Worm (Caenorhabditis elegans) whole organism, L4 larva: Measurements from ENCODE around the gene K02C4.5.
A peak's percentile ranks its signal among the peaks of the same experiment; 100 is the strongest.

ENCODE experiments used
- D1046.2 ChIP-seq: fragments of 200-800 bp; sonication (Bioruptor generic); IDR thresholded peaks from 2 replicates; pipeline ENCODE4 v1.3.6; 2022; ENCODE audit warnings: missing genetic modification characterization, missing compliant biosample characterization
- F26F4.8 ChIP-seq: fragments of 200-800 bp; sonication (Bioruptor generic); conservative IDR thresholded peaks from 2 replicates; pipeline ENCODE4 v1.3.6; 2022; ENCODE audit warnings: missing genetic modification characterization, missing compliant biosample characterization
- F37D6.2 ChIP-seq: sonication (generic microtip); optimal IDR thresholded peaks from 2 replicates; lab custom pipeline; 2016; ENCODE audit warnings: mild to moderate bottlenecking, missing genetic modification characterization, missing compliant biosample characterization
- F44E2.7 ChIP-seq: fragments of 200-800 bp; sonication (Bioruptor generic); IDR thresholded peaks from 2 replicates; pipeline ENCODE4 v2.1.2; 2022; ENCODE audit warnings: missing genetic modification characterization, missing compliant biosample characterization
- Y5F2A.4 ChIP-seq: fragments of 200-800 bp; sonication (Bioruptor generic); optimal IDR thresholded peaks from 2 replicates; lab custom pipeline; 2018; ENCODE audit warnings: mild to moderate bottlenecking, missing genetic modification characterization, missing compliant biosample characterization
- ZK337.2 ChIP-seq: fragments of 200-800 bp; sonication (Bioruptor generic); IDR thresholded peaks from 2 replicates; pipeline ENCODE4 v1.3.6; 2022; ENCODE audit warnings: missing genetic modification reagents, missing genetic modification characterization, missing compliant biosample characterization
- ZK546.5 ChIP-seq, 2 experiments: sonication (generic microtip); optimal IDR thresholded peaks; 2 replicates each; lab custom pipeline; 2017; ENCODE audit warnings: missing biosample characterization in 2 of 2, missing genetic modification characterization in 2 of 2
- aly-2 ChIP-seq: sonication (generic microtip); optimal IDR thresholded peaks from 2 replicates; lab custom pipeline; 2018; ENCODE audit warnings: missing biosample characterization, missing genetic modification characterization
- ama-1 ChIP-seq: fragments of 150-350 bp; optimal IDR thresholded peaks from 2 replicates; lab custom pipeline; 2014; ENCODE audit warnings: inconsistent platforms, mixed read lengths
- ceh-20 ChIP-seq: fragments of 200-800 bp; sonication (Bioruptor generic); IDR thresholded peaks from 2 replicates; pipeline ENCODE4 v1.3.6; 2022; ENCODE audit warnings: missing genetic modification reagents, missing genetic modification characterization, missing compliant biosample characterization
- ces-1 ChIP-seq: fragments of 150-350 bp; sonication (generic microtip); optimal IDR thresholded peaks from 4 replicates; lab custom pipeline; 2014; ENCODE audit warnings: missing biosample characterization, missing genetic modification reagents, missing genetic modification characterization
- ctbp-1 ChIP-seq: fragments of 200-800 bp; sonication (Bioruptor generic); IDR thresholded peaks from 2 replicates; pipeline ENCODE4 v1.3.6; 2022; ENCODE audit warnings: missing genetic modification reagents, missing genetic modification characterization, missing compliant biosample characterization
- daf-16 ChIP-seq, 3 experiments: sonication (generic microtip); optimal IDR thresholded peaks; 2 replicates each; lab custom pipeline; 2016 to 2017; ENCODE audit warnings: missing genetic modification characterization in 3 of 3, missing genetic modification reagents in 3 of 3, mild to moderate bottlenecking in 2 of 3, missing compliant biosample characterization in 2 of 3, missing biosample characterization in 1 of 3, moderate library complexity in 1 of 3
- daf-19 ChIP-seq: fragments of 200-800 bp; sonication (Bioruptor generic); conservative IDR thresholded peaks from 2 replicates; pipeline ENCODE4 v1.3.6; 2022; ENCODE audit warnings: missing genetic modification characterization, missing compliant biosample characterization
- daf-8 ChIP-seq: fragments of 200-800 bp; sonication (Bioruptor generic); IDR thresholded peaks from 2 replicates; pipeline ENCODE4 v1.3.6; 2022; ENCODE audit warnings: missing genetic modification characterization, missing compliant biosample characterization
- dmd-8 ChIP-seq: fragments of 200-800 bp; sonication (Bioruptor generic); IDR thresholded peaks from 2 replicates; pipeline ENCODE4 v1.3.6; 2022; ENCODE audit warnings: missing genetic modification characterization, missing compliant biosample characterization
- dve-1 ChIP-seq: sonication (generic microtip); optimal IDR thresholded peaks from 2 replicates; lab custom pipeline; 2017; ENCODE audit warnings: antibody characterized with exemption, mild to moderate bottlenecking, missing genetic modification characterization, missing compliant biosample characterization; ENCODE audit not compliant: insufficient read depth
- egl-27 ChIP-seq: sonication (generic microtip); optimal IDR thresholded peaks from 3 replicates; lab custom pipeline; 2017; ENCODE audit warnings: missing biosample characterization, missing genetic modification reagents, missing genetic modification characterization
- fkh-10 ChIP-seq: fragments of 150-350 bp; optimal IDR thresholded peaks from 2 replicates; lab custom pipeline; 2014; ENCODE audit warnings: missing biosample characterization, missing genetic modification reagents, missing genetic modification characterization
- gei-8 ChIP-seq: fragments of 200-800 bp; sonication (Bioruptor generic); optimal IDR thresholded peaks from 2 replicates; lab custom pipeline; 2018; ENCODE audit warnings: mild to moderate bottlenecking, missing genetic modification characterization, missing compliant biosample characterization
- hif-1 ChIP-seq, 2 experiments: sonication (generic microtip); optimal IDR thresholded peaks; 2 replicates each; lab custom pipeline; 2016 to 2017; ENCODE audit warnings: missing compliant biosample characterization in 2 of 2, missing genetic modification characterization in 2 of 2, missing genetic modification reagents in 2 of 2, missing genotype in 2 of 2, mild to moderate bottlenecking in 1 of 2
- hlh-11 ChIP-seq: fragments of 200-800 bp; sonication (Bioruptor generic); optimal IDR thresholded peaks from 2 replicates; lab custom pipeline; 2018; ENCODE audit warnings: mild to moderate bottlenecking, missing genetic modification characterization, missing compliant biosample characterization
- hlh-30 ChIP-seq: sonication (generic microtip); optimal IDR thresholded peaks from 2 replicates; lab custom pipeline; 2017; ENCODE audit warnings: antibody characterized with exemption, mild to moderate bottlenecking, missing genetic modification characterization, missing compliant biosample characterization; ENCODE audit not compliant: insufficient read depth
- hmg-1.1 ChIP-seq: fragments of 200-800 bp; sonication (Bioruptor generic); IDR thresholded peaks from 2 replicates; pipeline ENCODE4 v1.3.6; 2022; ENCODE audit warnings: missing genetic modification reagents, missing genetic modification characterization, missing compliant biosample characterization
- lim-7 ChIP-seq: fragments of 200-800 bp; sonication (Bioruptor generic); IDR thresholded peaks from 2 replicates; pipeline ENCODE4 v1.3.6; 2022; ENCODE audit warnings: missing genetic modification characterization, missing compliant biosample characterization
- lin-1 ChIP-seq: fragments of 200-800 bp; sonication (Bioruptor generic); IDR thresholded peaks from 2 replicates; pipeline ENCODE4 v1.3.6; 2022; ENCODE audit warnings: missing genetic modification reagents, missing genetic modification characterization, missing compliant biosample characterization
- lin-29 ChIP-seq: fragments of 200-800 bp; sonication (Bioruptor generic); IDR thresholded peaks from 2 replicates; pipeline ENCODE4 v1.3.6; 2022; ENCODE audit warnings: missing genetic modification reagents, missing genetic modification characterization, missing compliant biosample characterization
- lsy-2 ChIP-seq, 2 experiments: fragments of 150-350 bp in 1 of 2; sonication (generic microtip) in 1 of 2; optimal IDR thresholded peaks; 2 replicates each; lab custom pipeline; 2014 to 2017; ENCODE audit warnings: missing biosample characterization in 2 of 2, missing genetic modification characterization in 2 of 2
- mxl-3 ChIP-seq: fragments of 200-800 bp; sonication (Bioruptor generic); optimal IDR thresholded peaks from 2 replicates; lab custom pipeline; 2018; ENCODE audit warnings: mild to moderate bottlenecking, missing genetic modification characterization, missing compliant biosample characterization
- nhr-11 ChIP-seq: fragments of 150-350 bp; optimal IDR thresholded peaks from 2 replicates; lab custom pipeline; 2014; ENCODE audit warnings: missing biosample characterization, missing genetic modification characterization
- nhr-237 ChIP-seq: sonication (generic microtip); optimal IDR thresholded peaks from 2 replicates; lab custom pipeline; 2017; ENCODE audit warnings: missing biosample characterization, missing genetic modification characterization
- nhr-25 ChIP-seq: sonication (generic microtip); optimal IDR thresholded peaks from 2 replicates; lab custom pipeline; 2017; ENCODE audit warnings: missing genetic modification characterization, mild to moderate bottlenecking, missing compliant biosample characterization, antibody characterized with exemption, moderate library complexity, borderline replicate concordance; ENCODE audit not compliant: insufficient read depth
- nhr-41 ChIP-seq: fragments of 200-800 bp; sonication (Bioruptor generic); IDR thresholded peaks from 2 replicates; pipeline ENCODE4 v1.3.6; 2022; ENCODE audit warnings: missing genetic modification reagents, missing genetic modification characterization, missing compliant biosample characterization
- nhr-42 ChIP-seq: fragments of 200-800 bp; sonication (Bioruptor generic); IDR thresholded peaks from 2 replicates; pipeline ENCODE4 v1.3.6; 2022; ENCODE audit warnings: missing genetic modification characterization, missing compliant biosample characterization
- pha-4 ChIP-seq, 2 experiments: fragments of 150-350 bp in 1 of 2; fragments of 200-800 bp in 1 of 2; sonication (Bioruptor generic) in 1 of 2; IDR thresholded peaks in 1 of 2; optimal IDR thresholded peaks in 1 of 2; 2 replicates each; pipeline versions ENCODE4 v1.3.6 to Lab custom; 2014 to 2022; ENCODE audit warnings: missing genetic modification characterization in 2 of 2, missing genetic modification reagents in 2 of 2, missing biosample characterization in 1 of 2, missing compliant biosample characterization in 1 of 2
- rbr-2 ChIP-seq: sonication (generic microtip); optimal IDR thresholded peaks from 2 replicates; lab custom pipeline; 2016; ENCODE audit warnings: missing genotype, missing genetic modification characterization, missing compliant biosample characterization
- saeg-2 ChIP-seq: fragments of 200-800 bp; sonication (Bioruptor generic); IDR thresholded peaks from 2 replicates; pipeline ENCODE4 v1.3.6; 2022; ENCODE audit warnings: missing genetic modification reagents, missing genetic modification characterization, missing compliant biosample characterization
- sdz-12 ChIP-seq: fragments of 200-800 bp; sonication (Bioruptor generic); optimal IDR thresholded peaks from 2 replicates; lab custom pipeline; 2018; ENCODE audit warnings: mild to moderate bottlenecking, missing genetic modification characterization, missing compliant biosample characterization
- skn-1 ChIP-seq: fragments of 150-350 bp; optimal IDR thresholded peaks from 2 replicates; lab custom pipeline; 2014; ENCODE audit warnings: missing biosample characterization, missing genetic modification characterization
- snpc-1.2 ChIP-seq: fragments of 200-800 bp; sonication (Bioruptor generic); IDR thresholded peaks from 2 replicates; pipeline ENCODE4 v1.3.6; 2022; ENCODE audit warnings: missing genetic modification reagents, missing genetic modification characterization, missing compliant biosample characterization
- spr-3 ChIP-seq: fragments of 200-800 bp; sonication (Bioruptor generic); optimal IDR thresholded peaks from 2 replicates; lab custom pipeline; 2018; ENCODE audit warnings: mild to moderate bottlenecking, missing genetic modification characterization, missing compliant biosample characterization
- tra-1 ChIP-seq: fragments of 200-800 bp; sonication (Bioruptor generic); IDR thresholded peaks from 2 replicates; pipeline ENCODE4 v1.3.6; 2022; ENCODE audit warnings: missing genetic modification reagents, missing genetic modification characterization, missing compliant biosample characterization
- unc-39 ChIP-seq: sonication (generic microtip); optimal IDR thresholded peaks from 2 replicates; lab custom pipeline; 2017; ENCODE audit warnings: missing biosample characterization, missing genetic modification characterization
- unc-62 ChIP-seq, 3 experiments: fragments of 150-350 bp in 1 of 3; sonication (generic microtip); optimal IDR thresholded peaks in 2 of 3; peaks in 1 of 3; 1 replicate in 1 of 3; 2 replicates in 2 of 3; lab custom pipeline; 2014 to 2017; ENCODE audit warnings: missing biosample characterization in 3 of 3, missing genetic modification characterization in 3 of 3, missing genetic modification reagents in 3 of 3, missing genotype in 1 of 3
- vab-7 ChIP-seq: fragments of 200-800 bp; sonication (Bioruptor generic); IDR thresholded peaks from 2 replicates; pipeline ENCODE4 v1.3.6; 2022; ENCODE audit warnings: missing genetic modification reagents, missing genetic modification characterization, missing compliant biosample characterization
- zag-1 ChIP-seq: fragments of 150-350 bp; optimal IDR thresholded peaks from 2 replicates; lab custom pipeline; 2014; ENCODE audit warnings: missing biosample characterization, missing genetic modification characterization
- zfp-3 ChIP-seq: fragments of 200-800 bp; sonication (Bioruptor generic); conservative IDR thresholded peaks from 2 replicates; pipeline ENCODE4 v1.3.6; 2022; ENCODE audit warnings: missing genetic modification reagents, missing genetic modification characterization, missing compliant biosample characterization
- zip-2 ChIP-seq: fragments of 150-350 bp; optimal IDR thresholded peaks from 2 replicates; lab custom pipeline; 2014; ENCODE audit warnings: missing biosample characterization, missing genetic modification characterization
- ztf-11 ChIP-seq: fragments of 150-350 bp; optimal IDR thresholded peaks from 2 replicates; lab custom pipeline; 2014; ENCODE audit warnings: missing biosample characterization, missing genetic modification characterization
- ztf-7 ChIP-seq: fragments of 150-350 bp; optimal IDR thresholded peaks from 2 replicates; lab custom pipeline; 2014; ENCODE audit warnings: missing biosample characterization, missing genetic modification characterization

The K02C4.5 gene

ce11 chrII:8039416-8039815 lies 38.8 kb upstream of the K02C4.5 start, which contains the start of the genes ubh-4 and algn-6 (continued):
- no peak for TF ChIP-seq unc-62 (GFP tag; optimal IDR thresholded peaks at IDR 0.05 in 1 of 2; lab: Kevin White, UChicago)
- TF ChIP-seq unc-62 (tag; optimal IDR thresholded peaks at IDR 0.05; lab: Kevin White, UChicago) = no peak
- TF ChIP-seq pha-4 (GFP tag; IDR thresholded peaks at IDR 0.05; lab: Robert Waterston, UW) = no peak
- TF ChIP-seq pha-4 (tag; optimal IDR thresholded peaks at IDR 0.05; lab: Kevin White, UChicago) = peak; percentile 8
- TF ChIP-seq dmd-8 = no peak
- no peak for TF ChIP-seq ceh-20 (GFP tag; lab: Robert Waterston, UW)
- TF ChIP-seq ztf-7 (tag; lab: Kevin White, UChicago) = no peak
- TF ChIP-seq F26F4.8 (GFP tag; lab: Robert Waterston, UW) = no peak
- TF ChIP-seq F37D6.2 (tag; lab: Kevin White, UChicago) = no peak
- no peak for TF ChIP-seq zfp-3 (GFP tag; lab: Robert Waterston, UW)
- no peak for TF ChIP-seq tra-1
- no peak for TF ChIP-seq ces-1 (GFP tag; lab: Kevin White, UChicago)
- TF ChIP-seq lsy-2 (tag; optimal IDR thresholded peaks at IDR 0.05; lab: Kevin White, UChicago) = peak; percentile 38 to 95
- no peak for TF ChIP-seq D1046.2
- no peak for TF ChIP-seq gei-8 (GFP tag; lab: Kevin White, UChicago)
- no peak for TF ChIP-seq unc-39 (tag; lab: Kevin White, UChicago)
- no peak for TF ChIP-seq F44E2.7 (GFP tag; lab: Robert Waterston, UW)
- no peak for TF ChIP-seq nhr-11 (tag; lab: Kevin White, UChicago)
- no peak for TF ChIP-seq spr-3 (GFP tag; lab: Kevin White, UChicago)
- 0 out of 2 replicates have a peak, but pooled peaks have one; percentile 4 for TF ChIP-seq ZK337.2 (GFP tag; lab: Robert Waterston, UW)
- TF ChIP-seq aly-2 (tag; lab: Kevin White, UChicago) = no peak
- no peak for TF ChIP-seq nhr-41 (GFP tag; lab: Robert Waterston, UW)
- TF ChIP-seq dve-1 = peak; percentile 48
- peak; percentile 36 for TF ChIP-seq rbr-2 (tag; lab: Kevin White, UChicago)
- TF ChIP-seq egl-27 (tag; lab: Kevin White, UChicago) = no peak
- TF ChIP-seq ama-1 = no peak
- TF ChIP-seq hif-1 (tag; optimal IDR thresholded peaks at IDR 0.05; lab: Kevin White, UChicago) = peak in 1 of 2 experiments; percentile 83
- TF ChIP-seq mxl-3 (GFP tag; lab: Kevin White, UChicago) = peak; percentile 38
- no peak for TF ChIP-seq nhr-25 (tag; lab: Kevin White, UChicago)
- no peak for TF ChIP-seq zip-2 (tag; lab: Kevin White, UChicago)
- no peak for TF ChIP-seq daf-8
- no peak for TF ChIP-seq ctbp-1 (GFP tag; lab: Robert Waterston, UW)
- TF ChIP-seq fkh-10 (GFP tag; lab: Kevin White, UChicago) = no peak
- TF ChIP-seq Y5F2A.4 = no peak
- TF ChIP-seq sdz-12 (GFP tag; lab: Kevin White, UChicago) = no peak
- no peak for TF ChIP-seq nhr-42 (GFP tag; lab: Robert Waterston, UW)
- TF ChIP-seq hlh-11 (tag; lab: Kevin White, UChicago) = peak; percentile 36
- TF ChIP-seq vab-7 (GFP tag; lab: Robert Waterston, UW) = 0 out of 2 replicates have a peak, but pooled peaks have one; percentile 22
- 0 out of 2 replicates have a peak, but pooled peaks have one; percentile 19 for TF ChIP-seq hmg-1.1 (GFP tag; lab: Robert Waterston, UW)
- TF ChIP-seq daf-16 (GFP tag; optimal IDR thresholded peaks at IDR 0.05; lab: Kevin White, UChicago) = no peak
- TF ChIP-seq daf-16 (tag; optimal IDR thresholded peaks at IDR 0.05; lab: Kevin White, UChicago) = peak; percentile 38
- TF ChIP-seq daf-19 = no peak
- no peak for TF ChIP-seq lin-1 (GFP tag; lab: Robert Waterston, UW)
- TF ChIP-seq lim-7 (GFP tag; lab: Robert Waterston, UW) = no peak
- no peak for TF ChIP-seq nhr-237 (tag; lab: Kevin White, UChicago)
- no peak for TF ChIP-seq skn-1
- no peak for TF ChIP-seq lin-29 (GFP tag; lab: Robert Waterston, UW)
- TF ChIP-seq ztf-11 (tag; lab: Kevin White, UChicago) = no peak
- peak; percentile 12 for TF ChIP-seq hlh-30 (tag; lab: Kevin White, UChicago)
- TF ChIP-seq saeg-2 (GFP tag; lab: Robert Waterston, UW) = no peak
- TF ChIP-seq zag-1 (tag; lab: Kevin White, UChicago) = no peak
- TF ChIP-seq snpc-1.2 (GFP tag; lab: Robert Waterston, UW) = no peak
- TF ChIP-seq ZK546.5 (tag; optimal IDR thresholded peaks at IDR 0.05; lab: Kevin White, UChicago) = no peak
